Fruit fly (Drosophila melanogaster) whole organism, adult: ENCODE measurements around the gene CG6126.

Source experiments
- CG11617 ChIP-seq: fragments of 200-800 bp; sonication (Bioruptor generic); optimal IDR thresholded peaks from 2 replicates; lab custom pipeline; 2017; ENCODE audit warnings: mild to moderate bottlenecking, missing biosample characterization, missing genetic modification reagents, missing genetic modification characterization
- CG5204 ChIP-seq: fragments of 200-800 bp; sonication (Bioruptor generic); optimal IDR thresholded peaks from 2 replicates; lab custom pipeline; 2016; ENCODE audit warnings: missing biosample characterization, missing genetic modification characterization
- Crg-1 ChIP-seq: fragments of 200-800 bp; sonication (Bioruptor generic); optimal IDR thresholded peaks from 2 replicates; lab custom pipeline; 2016; ENCODE audit warnings: missing biosample characterization, missing genetic modification characterization
- Hr96 ChIP-seq: fragments of 200-800 bp; sonication (Bioruptor generic); optimal IDR thresholded peaks from 2 replicates; lab custom pipeline; 2016; ENCODE audit warnings: missing biosample characterization, missing genetic modification characterization
- Mnt ChIP-seq: fragments of 200-800 bp; sonication (Bioruptor generic); optimal IDR thresholded peaks from 2 replicates; lab custom pipeline; 2016; ENCODE audit warnings: missing biosample characterization, mild to moderate bottlenecking, missing genetic modification characterization
- bab1 ChIP-seq: fragments of 200-800 bp; sonication (Bioruptor generic); optimal IDR thresholded peaks from 3 replicates; lab custom pipeline; 2019; ENCODE audit warnings: missing biosample characterization, mild to moderate bottlenecking, missing genetic modification characterization, moderate library complexity
- kay ChIP-seq: fragments of 200-800 bp; sonication (Bioruptor generic); peaks from one replicate; lab custom pipeline; 2016; ENCODE audit warnings: missing biosample characterization, missing genetic modification characterization, borderline replicate concordance
- ovo ChIP-seq: fragments of 200-800 bp; sonication (Bioruptor generic); optimal IDR thresholded peaks from 2 replicates; lab custom pipeline; 2016; ENCODE audit warnings: missing biosample characterization, missing genetic modification characterization
- pad ChIP-seq: fragments of 200-800 bp; sonication (Bioruptor generic); optimal IDR thresholded peaks from 3 replicates; lab custom pipeline; 2017; ENCODE audit warnings: missing biosample characterization, missing genetic modification characterization, mild to moderate bottlenecking, moderate library complexity, missing genetic modification reagents

- TF ChIP-seq ovo (peak; percentile 22), bab1 (GFP tag; lab: Kevin White, UChicago) (peak; percentile 2), CG5204 (GFP tag; lab: Kevin White, UChicago) (no peak), Mnt (GFP tag; lab: Kevin White, UChicago) (peak; percentile 75), pad (GFP tag; lab: Kevin White, UChicago) (peak; percentile 27), Hr96 (GFP tag; lab: Kevin White, UChicago) (peak; percentile 61), Crg-1 (GFP tag; lab: Kevin White, UChicago) (peak; percentile 12), kay (GFP tag; lab: Kevin White, UChicago) (peak; percentile 95), CG11617 (GFP tag; lab: Kevin White, UChicago) (no peak)
These were observed 32.5 kb upstream of the CG6126 start for dm6 chr3R:16235215-16235937.
